Worm (Caenorhabditis elegans): ENCODE results near the gene glb-6.

ce11 chrV:5596391-5597030 is 26.2 kb upstream of the glb-6 start, which contains the start of gene zhit-1:
- TF ChIP-seq pha-4 (tag; optimal IDR thresholded peaks at IDR 0.05) (no peak), elt-3 (tag; optimal IDR thresholded peaks at IDR 0.05) (no peak), ham-2 (GFP tag; optimal IDR thresholded peaks at IDR 0.05) (no peak), ztf-11 (tag; optimal IDR thresholded peaks at IDR 0.05) (no peak), nhr-76 (tag; optimal IDR thresholded peaks at IDR 0.05) (no peak), sptf-1 (tag; optimal IDR thresholded peaks at IDR 0.05) (no peak), lsy-2 (tag; optimal IDR thresholded peaks at IDR 0.05) (no peak), hlh-1 (tag; optimal IDR thresholded peaks at IDR 0.05) (no peak), lin-13 (tag; optimal IDR thresholded peaks at IDR 0.05) (no peak), tbx-8 (GFP tag; optimal IDR thresholded peaks at IDR 0.05) (no peak)

Measured in whole organism, mixed stage, embryonic.